Fruit fly (Drosophila melanogaster): ENCODE data around the gene strat.

The strat gene

dm6 chr2L:8350560-8351171 lies 30.5 kb downstream of the strat start (continued):
- TF ChIP-seq B-H2 (GFP tag; optimal IDR thresholded peaks at IDR 0.05) (peak; percentile 49), Elba2 (GFP tag; optimal IDR thresholded peaks at IDR 0.05) (no peak), CG30403 (GFP tag; optimal IDR thresholded peaks at IDR 0.05) (no peak), toy (GFP tag; IDR thresholded peaks at IDR 0.05) (no peak), ci (GFP tag; IDR thresholded peaks at IDR 0.05) (no peak; the same call in 2 of the 3 replicates), br (optimal IDR thresholded peaks at IDR 0.05) (no peak), nom (GFP tag; optimal IDR thresholded peaks at IDR 0.05) (no peak), CG17612 (GFP tag; IDR thresholded peaks at IDR 0.05) (no peak), mam (GFP tag; optimal IDR thresholded peaks at IDR 0.05) (no peak), CG11560 (tag; IDR thresholded peaks at IDR 0.05) (no peak), gcm (GFP tag; optimal IDR thresholded peaks at IDR 0.05) (peak; percentile 14), CG3163 (GFP tag; optimal IDR thresholded peaks at IDR 0.05) (no peak), pita (GFP tag; optimal IDR thresholded peaks at IDR 0.05) (no peak), CG1602 (GFP tag; optimal IDR thresholded peaks at IDR 0.05) (no peak), dmrt99B (tag; optimal IDR thresholded peaks at IDR 0.05) (peak; percentile 25), tio (GFP tag; optimal IDR thresholded peaks at IDR 0.05) (no peak), salm (tag; optimal IDR thresholded peaks at IDR 0.05) (peak; percentile 39), danr (GFP tag; IDR thresholded peaks at IDR 0.05) (no peak), CG7271 (tag; optimal IDR thresholded peaks at IDR 0.05) (no peak), CoRest (tag; optimal IDR thresholded peaks at IDR 0.05) (peak; percentile 33), tgo (GFP tag; IDR thresholded peaks at IDR 0.05) (no peak), CG18619 (GFP tag; optimal IDR thresholded peaks at IDR 0.05) (peak; percentile 8), CG9727 (GFP tag; optimal IDR thresholded peaks at IDR 0.05) (peak; percentile 16), Fer3 (tag; optimal IDR thresholded peaks at IDR 0.05) (peak; percentile 54), vfl (GFP tag; optimal IDR thresholded peaks at IDR 0.05) (no peak), jigr1 (GFP tag; IDR thresholded peaks at IDR 0.05) (no peak), CG6654 (GFP tag; optimal IDR thresholded peaks at IDR 0.05) (no peak), gcm2 (GFP tag; optimal IDR thresholded peaks at IDR 0.05) (no peak), Nf-YB (GFP tag; optimal IDR thresholded peaks at IDR 0.05) (peak; percentile 3), CG11398 (GFP tag; optimal IDR thresholded peaks at IDR 0.05) (no peak), dimm (GFP tag; IDR thresholded peaks at IDR 0.05) (no peak), lilli (GFP tag; optimal IDR thresholded peaks at IDR 0.05) (no peak), Dfd (GFP tag; optimal IDR thresholded peaks at IDR 0.05) (no peak), luna (GFP tag; optimal IDR thresholded peaks at IDR 0.05) (peak; percentile 35), Sin3A (optimal IDR thresholded peaks at IDR 0.05) (no peak), pnt (GFP tag; optimal IDR thresholded peaks at IDR 0.05) (no peak), HLHmδ (GFP tag; optimal IDR thresholded peaks at IDR 0.05) (no peak), vvl (GFP tag; IDR thresholded peaks at IDR 0.05) (no peak), Deaf1 (tag; optimal IDR thresholded peaks at IDR 0.05) (no peak), run (tag; optimal IDR thresholded peaks at IDR 0.05) (no peak), CG5245 (GFP tag; optimal IDR thresholded peaks at IDR 0.05) (no peak), CG12744 (GFP tag; optimal IDR thresholded peaks at IDR 0.05) (peak; percentile 52), dati (GFP tag; IDR thresholded peaks at IDR 0.05) (no peak), Ptx1 (GFP tag; IDR thresholded peaks at IDR 0.05) (no peak), H2.0 (GFP tag; IDR thresholded peaks at IDR 0.05) (0 out of 2 replicates have a peak, but pooled peaks have one; percentile 8), Lpt (GFP tag; optimal IDR thresholded peaks at IDR 0.05) (no peak), lbe (GFP tag; optimal IDR thresholded peaks at IDR 0.05) (no peak), btn (GFP tag; optimal IDR thresholded peaks at IDR 0.05) (no peak), bab2 (GFP tag; optimal IDR thresholded peaks at IDR 0.05) (no peak), CG5180 (GFP tag; optimal IDR thresholded peaks at IDR 0.05) (peak; percentile 35), CG7928 (GFP tag; optimal IDR thresholded peaks at IDR 0.05) (no peak), CG3281 (GFP tag; optimal IDR thresholded peaks at IDR 0.05) (peak; percentile 60), phol (tag; optimal IDR thresholded peaks at IDR 0.05) (no peak)

All from whole organism, embryonic.